Worm (Caenorhabditis elegans) whole organism, L2 larva: Measurements from ENCODE around the gene ptr-13.

Source experiments
- C34F6.9 ChIP-seq: fragments of 150-350 bp; optimal IDR thresholded peaks from 2 replicates; lab custom pipeline; 2014; ENCODE audit warnings: missing biosample characterization, missing genetic modification characterization
- F13H6.1 ChIP-seq: sonication (generic microtip); optimal IDR thresholded peaks from 2 replicates; lab custom pipeline; 2016; ENCODE audit warnings: missing genetic modification characterization, missing compliant biosample characterization
- R02D3.7 ChIP-seq: fragments of 150-350 bp; optimal IDR thresholded peaks from 2 replicates; lab custom pipeline; 2014; ENCODE audit warnings: missing biosample characterization, missing genetic modification characterization
- Y55F3AM.14 ChIP-seq: fragments of 200-800 bp; sonication (Bioruptor generic); optimal IDR thresholded peaks from 2 replicates; lab custom pipeline; 2018; ENCODE audit warnings: mild to moderate bottlenecking, missing genetic modification characterization, missing compliant biosample characterization
- ZK546.5 ChIP-seq: sonication (generic microtip); optimal IDR thresholded peaks from 2 replicates; lab custom pipeline; 2017; ENCODE audit warnings: missing biosample characterization, missing genetic modification characterization
- ama-1 ChIP-seq: fragments of 150-350 bp; optimal IDR thresholded peaks from 2 replicates; lab custom pipeline; 2018; ENCODE audit warnings: inconsistent platforms
- blmp-1 ChIP-seq: sonication (generic microtip); optimal IDR thresholded peaks from 2 replicates; lab custom pipeline; 2017; ENCODE audit warnings: missing genetic modification characterization, mild to moderate bottlenecking, missing compliant biosample characterization, antibody characterized with exemption, moderate library complexity; ENCODE audit not compliant: insufficient read depth
- ceh-16 ChIP-seq: fragments of 150-350 bp; optimal IDR thresholded peaks from 2 replicates; lab custom pipeline; 2014; ENCODE audit warnings: missing biosample characterization, missing genetic modification characterization
- gmeb-1 ChIP-seq: fragments of 150-350 bp; optimal IDR thresholded peaks from 2 replicates; lab custom pipeline; 2014; ENCODE audit warnings: missing biosample characterization, missing genetic modification characterization
- lin-11 ChIP-seq: fragments of 150-350 bp; sonication (generic microtip); optimal IDR thresholded peaks from 2 replicates; lab custom pipeline; 2014; ENCODE audit warnings: missing biosample characterization, missing genetic modification characterization, inconsistent platforms, mixed read lengths
- lin-13 ChIP-seq: fragments of 150-350 bp; optimal IDR thresholded peaks from 2 replicates; lab custom pipeline; 2014; ENCODE audit warnings: missing biosample characterization, missing genetic modification reagents, missing genetic modification characterization
- lin-39 ChIP-seq: fragments of 150-350 bp; optimal IDR thresholded peaks from 2 replicates; lab custom pipeline; 2014; ENCODE audit warnings: missing biosample characterization, missing genetic modification reagents, missing genetic modification characterization
- lsy-2 ChIP-seq, 2 experiments: fragments of 150-350 bp in 1 of 2; sonication (generic microtip) in 1 of 2; optimal IDR thresholded peaks; 2 replicates each; lab custom pipeline; 2014 to 2017; ENCODE audit warnings: missing biosample characterization in 2 of 2, missing genetic modification characterization in 2 of 2
- mab-5 ChIP-seq: fragments of 150-350 bp; optimal IDR thresholded peaks from 2 replicates; lab custom pipeline; 2014; ENCODE audit warnings: missing biosample characterization, missing genetic modification characterization
- mbf-1 ChIP-seq: sonication (generic microtip); optimal IDR thresholded peaks from 2 replicates; lab custom pipeline; 2017; ENCODE audit warnings: missing biosample characterization, missing genetic modification characterization
- mdl-1 ChIP-seq, 2 experiments: fragments of 150-350 bp in 1 of 2; sonication (generic microtip) in 1 of 2; optimal IDR thresholded peaks; 2 replicates each; lab custom pipeline; 2017; ENCODE audit warnings: missing biosample characterization in 2 of 2, missing genetic modification characterization in 2 of 2
- nhr-10 ChIP-seq: sonication (generic microtip); optimal IDR thresholded peaks from 2 replicates; lab custom pipeline; 2017; ENCODE audit warnings: missing biosample characterization, missing genetic modification characterization
- nhr-11 ChIP-seq: fragments of 150-350 bp; optimal IDR thresholded peaks from 2 replicates; lab custom pipeline; 2014; ENCODE audit warnings: missing biosample characterization, missing genetic modification characterization
- nhr-12 ChIP-seq: fragments of 150-350 bp; optimal IDR thresholded peaks from 2 replicates; lab custom pipeline; 2014; ENCODE audit warnings: missing biosample characterization, missing genetic modification characterization
- nhr-21 ChIP-seq: fragments of 150-350 bp; optimal IDR thresholded peaks from 2 replicates; lab custom pipeline; 2014; ENCODE audit warnings: missing biosample characterization, missing genetic modification characterization
- nhr-23 ChIP-seq: fragments of 150-350 bp; optimal IDR thresholded peaks from 2 replicates; lab custom pipeline; 2014; ENCODE audit warnings: missing biosample characterization, missing genetic modification reagents, missing genetic modification characterization
- nhr-237 ChIP-seq: fragments of 150-350 bp; optimal IDR thresholded peaks from 2 replicates; lab custom pipeline; 2014; ENCODE audit warnings: missing biosample characterization, missing genetic modification characterization
- nhr-25 ChIP-seq: fragments of 150-350 bp; sonication (generic microtip); optimal IDR thresholded peaks from 3 replicates; lab custom pipeline; 2014; ENCODE audit warnings: missing biosample characterization, missing genetic modification characterization
- nhr-6 ChIP-seq: fragments of 150-350 bp; optimal IDR thresholded peaks from 2 replicates; lab custom pipeline; 2014; ENCODE audit warnings: missing biosample characterization, missing genetic modification characterization
- nhr-77 ChIP-seq: fragments of 150-350 bp; optimal IDR thresholded peaks from 2 replicates; lab custom pipeline; 2014; ENCODE audit warnings: missing biosample characterization, missing genetic modification characterization
- peb-1 ChIP-seq: fragments of 150-350 bp; optimal IDR thresholded peaks from 2 replicates; lab custom pipeline; 2014; ENCODE audit warnings: missing biosample characterization, missing genetic modification characterization
- sem-4 ChIP-seq: fragments of 150-350 bp; optimal IDR thresholded peaks from 2 replicates; lab custom pipeline; 2014; ENCODE audit warnings: missing biosample characterization, missing genetic modification reagents, missing genetic modification characterization
- sma-3 ChIP-seq: sonication (generic microtip); optimal IDR thresholded peaks from 2 replicates; lab custom pipeline; 2016; ENCODE audit warnings: missing genetic modification reagents, missing genetic modification characterization, missing compliant biosample characterization
- unc-39 ChIP-seq: fragments of 150-350 bp; optimal IDR thresholded peaks from 2 replicates; lab custom pipeline; 2014; ENCODE audit warnings: missing biosample characterization, missing genetic modification characterization
- unc-62 ChIP-seq: fragments of 150-350 bp; optimal IDR thresholded peaks from 2 replicates; lab custom pipeline; 2014; ENCODE audit warnings: missing biosample characterization, missing genetic modification reagents, missing genetic modification characterization
- ztf-1 ChIP-seq: fragments of 200-800 bp; sonication (Bioruptor generic); conservative IDR thresholded peaks from 2 replicates; pipeline ENCODE4 v1.3.6; 2022; ENCODE audit warnings: missing genetic modification characterization, missing compliant biosample characterization
- ztf-4 ChIP-seq: fragments of 150-350 bp; optimal IDR thresholded peaks from 2 replicates; lab custom pipeline; 2014; ENCODE audit warnings: missing biosample characterization, missing genetic modification characterization

ptr-13 gene

DNA sequence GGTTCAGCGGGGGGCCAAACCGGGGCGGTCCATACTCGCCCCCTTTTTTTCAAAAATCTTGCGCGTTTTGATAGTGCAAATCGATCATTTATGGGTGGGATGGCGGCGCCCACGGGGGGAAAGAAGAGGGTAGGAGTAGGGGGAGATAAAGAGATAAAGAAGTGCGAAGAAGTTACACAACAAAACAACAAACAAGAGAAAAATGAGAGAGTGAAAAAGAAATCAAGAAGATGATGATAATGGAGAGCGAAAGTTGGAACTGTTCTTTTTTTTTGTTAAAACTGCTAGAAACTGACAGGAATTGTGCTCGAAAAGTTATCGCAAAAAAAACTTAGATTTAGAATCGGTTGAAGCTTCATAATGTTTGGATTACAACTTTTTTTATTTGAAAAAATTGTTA is at the start of gene ptr-13:
Gene ptr-13, minus strand, starts transcription at position 92 of the 400 bp plus-strand sequence.
- TF ChIP-seq ama-1 (no peak), blmp-1 (tag; lab: Kevin White, UChicago) (peak; percentile 69), ztf-1 (GFP tag; lab: Robert Waterston, UW) (no peak), lin-13 (GFP tag; lab: Kevin White, UChicago) (no peak), ztf-4 (tag; lab: Kevin White, UChicago) (no peak), mdl-1 (tag; optimal IDR thresholded peaks at IDR 0.05; lab: Kevin White, UChicago) (no peak), mab-5 (tag; lab: Kevin White, UChicago) (no peak)

DNA sequence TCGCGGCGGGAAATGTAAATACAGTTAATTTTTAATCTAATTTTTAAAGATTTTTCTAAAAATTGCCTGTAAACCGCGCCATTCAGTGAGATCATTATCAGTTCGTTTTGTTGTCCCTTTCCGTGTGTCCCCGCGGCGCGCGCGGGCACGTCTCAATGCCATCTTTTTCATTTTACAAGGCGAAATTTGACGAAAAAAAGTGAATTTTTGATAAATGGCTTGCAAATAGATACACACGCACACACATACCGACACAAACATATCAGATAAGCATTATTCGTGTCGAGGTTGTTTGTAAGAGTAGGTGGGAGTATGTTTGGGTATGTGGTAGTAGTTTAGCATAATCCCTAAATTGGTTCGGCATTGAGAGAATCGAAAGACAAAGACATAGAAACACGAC is 43.5 kb upstream of the ptr-13 start:
- TF ChIP-seq unc-62 (GFP tag; lab: Kevin White, UChicago) (no peak), nhr-21 (no peak), nhr-6 (no peak), mab-5 (tag; lab: Kevin White, UChicago) (no peak), nhr-11 (tag; lab: Kevin White, UChicago) (no peak), gmeb-1 (no peak), C34F6.9 (tag; lab: Kevin White, UChicago) (no peak), lin-39 (tag; lab: Kevin White, UChicago) (no peak), nhr-10 (no peak), nhr-25 (peak; percentile 77), ceh-16 (tag; lab: Kevin White, UChicago) (peak; percentile 60), blmp-1 (tag; lab: Kevin White, UChicago) (peak; percentile 83)

DNA sequence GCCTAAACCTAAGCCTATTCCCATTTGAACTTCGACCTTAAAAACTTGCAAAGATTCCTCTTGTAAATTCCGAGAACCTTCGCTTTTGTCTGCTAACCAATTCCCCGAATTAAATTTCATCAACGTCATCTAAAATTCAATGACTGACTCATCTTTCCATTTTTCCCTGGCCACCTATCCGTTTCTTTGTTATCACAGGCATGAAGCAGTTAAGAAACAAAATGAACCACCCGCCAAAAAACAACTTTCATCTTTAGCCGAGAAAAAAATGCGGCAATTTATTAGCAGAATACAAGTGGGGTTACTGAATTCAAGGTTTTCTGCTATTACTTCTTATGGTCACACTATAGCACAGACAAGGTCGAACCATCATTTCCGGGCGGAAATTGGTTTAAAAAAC is 42.5 kb upstream of the ptr-13 start:
- TF ChIP-seq nhr-25 (peak; percentile 15), unc-62 (GFP tag; lab: Kevin White, UChicago) (no peak), sma-3 (peak; percentile 17)

DNA sequence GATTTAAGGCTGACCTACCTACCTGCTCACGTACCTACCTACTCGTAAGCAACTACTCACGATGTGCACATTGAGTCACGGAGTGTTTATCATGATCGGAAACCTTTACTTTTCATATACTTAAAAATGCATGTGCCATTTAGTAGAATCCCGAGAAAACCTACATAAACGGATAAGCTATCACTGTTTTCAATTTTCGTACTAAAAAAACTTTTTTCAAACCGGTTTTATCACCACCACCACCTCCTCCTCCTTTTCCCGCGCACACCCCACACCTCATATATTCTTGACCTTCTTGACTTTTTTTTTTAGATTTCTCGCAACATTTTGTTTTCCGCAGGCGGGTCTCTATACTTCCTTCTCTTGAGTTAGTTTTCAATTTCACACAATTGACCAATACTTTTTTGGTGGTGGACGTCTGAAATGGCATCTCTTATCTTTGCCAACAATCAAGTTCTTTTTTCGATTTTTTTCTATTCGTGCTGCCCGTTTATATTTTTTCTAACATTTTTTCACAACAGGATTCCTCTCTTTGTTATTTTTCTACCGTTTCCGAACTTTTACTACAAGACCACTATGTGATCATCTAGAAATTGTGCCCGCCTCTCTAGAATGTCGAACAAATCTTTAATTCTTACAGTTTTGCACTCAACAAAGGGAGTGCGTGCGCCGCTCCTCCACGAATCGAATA is 40.4 kb upstream of the ptr-13 start, which contains the start of gene srap-1:
Gene srap-1, plus strand, starts transcription at position 641 of the 691 bp plus-strand sequence.
- no peak for TF ChIP-seq sem-4 (tag; lab: Kevin White, UChicago)
- TF ChIP-seq Y55F3AM.14: no peak
- TF ChIP-seq lsy-2 (tag; optimal IDR thresholded peaks at IDR 0.05; lab: Kevin White, UChicago): no peak
- TF ChIP-seq nhr-25: peak; percentile 55
- TF ChIP-seq mbf-1 (tag; lab: Kevin White, UChicago): no peak
- TF ChIP-seq nhr-23 (tag; lab: Kevin White, UChicago): no peak

DNA sequence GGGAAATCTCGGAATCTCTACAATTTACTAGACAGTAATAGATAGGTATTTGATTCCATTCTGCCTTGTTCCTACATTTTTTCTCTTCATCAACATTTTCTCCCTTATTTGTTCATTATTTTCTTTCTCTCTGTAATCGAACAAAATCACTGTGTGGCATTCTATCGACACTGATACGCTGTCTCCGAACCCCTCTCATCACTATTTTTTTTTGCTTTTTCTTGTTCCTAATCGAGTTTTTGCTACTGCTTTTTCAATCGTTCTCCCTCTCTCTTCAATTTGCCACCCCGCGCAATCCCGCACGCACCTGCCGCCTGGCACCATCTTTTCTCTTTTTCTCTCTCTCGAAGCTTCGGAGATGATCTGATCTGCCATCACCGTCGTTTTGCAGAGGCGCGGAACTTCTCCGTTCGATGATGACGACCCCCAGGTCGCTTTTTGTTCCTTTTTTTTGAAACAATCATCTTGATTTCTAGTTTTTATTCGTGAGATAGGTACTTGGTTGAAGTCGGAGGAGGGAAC is 38.0 kb upstream of the ptr-13 start:
- no peak for TF ChIP-seq lin-39 (tag; lab: Kevin White, UChicago)
- peak; percentile 44 for TF ChIP-seq blmp-1 (tag; lab: Kevin White, UChicago)
- peak; percentile 64 for TF ChIP-seq peb-1
- TF ChIP-seq nhr-25: peak; percentile 47

DNA sequence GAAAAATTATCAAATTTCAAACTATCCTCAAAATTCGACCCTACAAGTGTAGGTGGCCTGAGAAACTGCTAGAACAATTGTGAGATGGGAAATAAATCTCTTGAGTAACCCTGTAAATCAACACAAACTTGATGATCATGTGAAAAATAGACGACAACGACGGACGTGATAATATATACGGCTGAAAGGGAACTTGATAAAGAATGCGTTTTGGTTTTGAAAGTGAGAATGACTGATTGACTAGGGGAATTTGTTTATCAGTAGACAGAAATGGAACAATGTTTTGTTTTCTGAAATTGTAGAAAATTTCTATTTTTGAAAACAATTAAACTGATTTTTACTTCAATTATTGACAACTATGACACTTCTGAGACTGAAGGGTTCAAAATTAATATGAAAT is 31.2 kb upstream of the ptr-13 start:
- no peak for TF ChIP-seq nhr-12 (tag; lab: Kevin White, UChicago)
- no peak for TF ChIP-seq F13H6.1 (tag; lab: Kevin White, UChicago)
- TF ChIP-seq nhr-25: peak; percentile 1
- peak; percentile 58 for TF ChIP-seq blmp-1 (tag; lab: Kevin White, UChicago)
- TF ChIP-seq nhr-77 (tag; lab: Kevin White, UChicago): no peak
- TF ChIP-seq nhr-237 (tag; lab: Kevin White, UChicago): no peak
- no peak for TF ChIP-seq unc-39 (tag; lab: Kevin White, UChicago)

DNA sequence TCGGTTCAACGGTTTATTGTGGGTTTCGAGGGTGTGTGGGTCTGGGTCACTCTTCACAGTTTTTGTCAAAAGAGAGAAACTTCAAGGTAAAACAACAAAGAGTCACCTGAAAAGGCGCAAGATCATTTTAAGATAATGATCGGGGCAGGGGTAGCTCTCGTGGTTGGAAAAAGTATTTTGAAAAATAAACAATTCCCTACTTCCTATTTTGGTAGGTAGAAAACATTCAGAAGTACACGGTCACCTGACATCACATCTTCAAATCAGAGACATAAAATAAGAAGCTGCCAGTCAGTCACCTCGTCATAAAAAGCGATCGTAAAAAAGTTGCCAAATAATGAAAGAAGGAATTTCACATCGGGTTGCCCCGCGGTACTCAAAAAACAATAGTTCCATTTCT is 30.2 kb upstream of the ptr-13 start:
- TF ChIP-seq ZK546.5 (tag; lab: Kevin White, UChicago): no peak
- peak; percentile 56 for TF ChIP-seq ceh-16 (tag; lab: Kevin White, UChicago)
- TF ChIP-seq nhr-11 (tag; lab: Kevin White, UChicago): no peak
- no peak for TF ChIP-seq nhr-237 (tag; lab: Kevin White, UChicago)
- TF ChIP-seq nhr-25: peak; percentile 31
- no peak for TF ChIP-seq nhr-23 (tag; lab: Kevin White, UChicago)
- no peak for TF ChIP-seq Y55F3AM.14
- TF ChIP-seq lin-11 (tag; lab: Kevin White, UChicago): no peak
- no peak for TF ChIP-seq R02D3.7 (tag; lab: Kevin White, UChicago)
